Fruit fly (Drosophila melanogaster): ENCODE results near the gene gudu.

Gene gudu

dm6 chr2L:7426326-7427066 lies 38.2 kb downstream of the gudu start, which contains the start of gene muc (continued):
- TF ChIP-seq fd3F (GFP tag; optimal IDR thresholded peaks at IDR 0.05) (no peak), bsh (GFP tag; optimal IDR thresholded peaks at IDR 0.05) (peak in 1 of 2 experiments; percentile 31), CG11247 (GFP tag; IDR thresholded peaks at IDR 0.05) (no peak), fd102C (GFP tag; optimal IDR thresholded peaks at IDR 0.05) (no peak), BtbVII (GFP tag; optimal IDR thresholded peaks at IDR 0.05) (no peak), CG17802 (tag; optimal IDR thresholded peaks at IDR 0.05) (peak; percentile 79), MESR4 (GFP tag; optimal IDR thresholded peaks at IDR 0.05) (no peak), CG14860 (GFP tag; IDR thresholded peaks at IDR 0.05; ENCODE audit: partially characterized antibody) (peak; percentile 40; the same call in 2 of the 3 replicates), zfh1 (GFP tag; IDR thresholded peaks at IDR 0.05) (no peak), CG2889 (GFP tag; IDR thresholded peaks at IDR 0.05) (no peak), CG7963 (GFP tag; IDR thresholded peaks at IDR 0.05; ENCODE audit: partially characterized antibody) (peak; percentile 44; the same call in 1 of the 3 replicates), dpn (GFP tag; optimal IDR thresholded peaks at IDR 0.05) (peak; percentile 28 to 44), CG1233 (GFP tag; optimal IDR thresholded peaks at IDR 0.05) (no peak), Hmx (GFP tag; optimal IDR thresholded peaks at IDR 0.05) (no peak), hbn (GFP tag; IDR thresholded peaks at IDR 0.05; ENCODE audit: partially characterized antibody) (peak; percentile 36; the same call in 1 of the 2 replicates), schlank (tag; optimal IDR thresholded peaks at IDR 0.05) (no peak), CG10654 (GFP tag; optimal IDR thresholded peaks at IDR 0.05) (peak; percentile 13), CG2199 (GFP tag; IDR thresholded peaks at IDR 0.05) (no peak), Lim3 (GFP tag; IDR thresholded peaks at IDR 0.05) (no peak), CG1602 (GFP tag; optimal IDR thresholded peaks at IDR 0.05) (peak; percentile 31), CG31388 (GFP tag; optimal IDR thresholded peaks at IDR 0.05) (no peak), Scr (GFP tag; IDR thresholded peaks at IDR 0.05; ENCODE audit: partially characterized antibody) (peak; percentile 75), z (GFP tag; IDR thresholded peaks at IDR 0.05) (no peak), bbx (GFP tag; IDR thresholded peaks at IDR 0.05; ENCODE audit: partially characterized antibody) (peak; percentile 80), bcd (GFP tag; optimal IDR thresholded peaks at IDR 0.05) (peak; percentile 34), slbo (GFP tag; IDR thresholded peaks at IDR 0.05) (peak; percentile 60; the same call in 1 of the 2 replicates), ftz-f1 (GFP tag; optimal IDR thresholded peaks at IDR 0.05) (no peak), lilli (GFP tag; optimal IDR thresholded peaks at IDR 0.05) (peak; percentile 59), CG10366 (GFP tag; IDR thresholded peaks at IDR 0.05) (peak; percentile 29; the same call in 1 of the 2 replicates), vnd (GFP tag; IDR thresholded peaks at IDR 0.05; ENCODE audit: partially characterized antibody) (peak; percentile 51; the same call in 1 of the 3 replicates), CG8478 (optimal IDR thresholded peaks at IDR 0.05) (no peak), sr (GFP tag; IDR thresholded peaks at IDR 0.05) (no peak), Doc2 (GFP tag; IDR thresholded peaks at IDR 0.05) (no peak), lab (GFP tag; optimal IDR thresholded peaks at IDR 0.05) (no peak), CG7271 (tag; optimal IDR thresholded peaks at IDR 0.05) (no peak), CG12769 (tag; optimal IDR thresholded peaks at IDR 0.05) (peak; percentile 59), fd96Cb (tag; optimal IDR thresholded peaks at IDR 0.05) (peak; percentile 4), ro (GFP tag; IDR thresholded peaks at IDR 0.05) (no peak), Atf3 (GFP tag; optimal IDR thresholded peaks at IDR 0.05) (no peak), CG5953 (GFP tag; IDR thresholded peaks at IDR 0.05) (no peak), CG7928 (GFP tag; optimal IDR thresholded peaks at IDR 0.05) (peak; percentile 13), CG9876 (GFP tag; optimal IDR thresholded peaks at IDR 0.05) (no peak), ken (GFP tag; IDR thresholded peaks at IDR 0.05) (0 out of 3 replicates have a peak, but pooled peaks have one; percentile 8), CG6654 (GFP tag; optimal IDR thresholded peaks at IDR 0.05) (no peak), sna (GFP tag; IDR thresholded peaks at IDR 0.05; ENCODE audit: partially characterized antibody) (no peak), NK7.1 (GFP tag; optimal IDR thresholded peaks at IDR 0.05) (no peak), wdn (GFP tag; IDR thresholded peaks at IDR 0.05) (no peak), wek (GFP tag; optimal IDR thresholded peaks at IDR 0.05) (no peak), inv (GFP tag; IDR thresholded peaks at IDR 0.05; ENCODE audit: partially characterized antibody) (peak; percentile 66)

Data from whole organism, embryonic.